Worm (Caenorhabditis elegans) whole organism, L3 larva: ENCODE data around the gene fcho-1.

Experiments used
- R02D3.7 ChIP-seq: fragments of 150-350 bp; optimal IDR thresholded peaks from 2 replicates; lab custom pipeline; 2014; ENCODE audit warnings: missing biosample characterization, missing genetic modification characterization
- ama-1 ChIP-seq: fragments of 150-350 bp; optimal IDR thresholded peaks from 2 replicates; lab custom pipeline; 2018
- ceh-16 ChIP-seq: sonication (generic microtip); optimal IDR thresholded peaks from 2 replicates; lab custom pipeline; 2017; ENCODE audit warnings: missing biosample characterization, missing genetic modification characterization
- ceh-28 ChIP-seq: fragments of 150-350 bp; optimal IDR thresholded peaks from 2 replicates; lab custom pipeline; 2014; ENCODE audit warnings: missing biosample characterization, missing genetic modification reagents, missing genetic modification characterization
- ceh-82 ChIP-seq: fragments of 150-350 bp; optimal IDR thresholded peaks from 2 replicates; lab custom pipeline; 2014; ENCODE audit warnings: missing biosample characterization, missing genetic modification characterization
- ceh-9 ChIP-seq: sonication (generic microtip); optimal IDR thresholded peaks from 2 replicates; lab custom pipeline; 2018; ENCODE audit warnings: missing biosample characterization, missing genetic modification characterization
- daf-12 ChIP-seq: fragments of 150-350 bp; optimal IDR thresholded peaks from 2 replicates; lab custom pipeline; 2014; ENCODE audit warnings: missing biosample characterization, missing genetic modification reagents, missing genetic modification characterization
- egl-27 ChIP-seq: sonication (generic microtip); optimal IDR thresholded peaks from 4 replicates; lab custom pipeline; 2017; ENCODE audit warnings: missing biosample characterization, missing genetic modification reagents, missing genetic modification characterization
- egl-5 ChIP-seq: fragments of 150-350 bp; optimal IDR thresholded peaks from 2 replicates; lab custom pipeline; 2017; ENCODE audit warnings: missing biosample characterization, missing genetic modification reagents, missing genetic modification characterization, inconsistent platforms
- elt-2 ChIP-seq: sonication (generic microtip); optimal IDR thresholded peaks from 2 replicates; lab custom pipeline; 2016; ENCODE audit warnings: missing genetic modification reagents, mild to moderate bottlenecking, missing genetic modification characterization, missing compliant biosample characterization
- elt-3 ChIP-seq, 3 experiments: fragments of 150-350 bp in 1 of 3; sonication (generic microtip) in 2 of 3; optimal IDR thresholded peaks; 2 replicates in 2 of 3; 4 replicates in 1 of 3; lab custom pipeline; 2014 to 2017; ENCODE audit warnings: missing biosample characterization in 3 of 3, missing genetic modification characterization in 3 of 3
- eor-1 ChIP-seq, 2 experiments: fragments of 150-350 bp; optimal IDR thresholded peaks; 2 replicates each; lab custom pipeline; 2014 to 2018; ENCODE audit warnings: missing biosample characterization in 2 of 2, missing genetic modification characterization in 2 of 2
- hmg-11 ChIP-seq: sonication (generic microtip); optimal IDR thresholded peaks from 2 replicates; lab custom pipeline; 2016; ENCODE audit warnings: missing genetic modification characterization, missing compliant biosample characterization
- jun-1 ChIP-seq: fragments of 150-350 bp; optimal IDR thresholded peaks from 2 replicates; lab custom pipeline; 2014; ENCODE audit warnings: missing biosample characterization, missing genetic modification reagents, missing genetic modification characterization
- lin-15B ChIP-seq: fragments of 150-350 bp; optimal IDR thresholded peaks from 2 replicates; lab custom pipeline; 2014; ENCODE audit warnings: missing biosample characterization, missing genetic modification characterization
- lin-39 ChIP-seq: fragments of 150-350 bp; optimal IDR thresholded peaks from 2 replicates; lab custom pipeline; 2018; ENCODE audit warnings: missing biosample characterization, missing genetic modification reagents, missing genetic modification characterization
- lsy-12 ChIP-seq: sonication (generic microtip); optimal IDR thresholded peaks from 2 replicates; lab custom pipeline; 2016; ENCODE audit warnings: mild to moderate bottlenecking, missing genetic modification characterization, missing compliant biosample characterization
- mdl-1 ChIP-seq: fragments of 150-350 bp; optimal IDR thresholded peaks from 2 replicates; lab custom pipeline; 2014; ENCODE audit warnings: missing biosample characterization, missing genetic modification characterization
- mml-1 ChIP-seq: fragments of 150-350 bp; sonication (generic microtip); optimal IDR thresholded peaks from 3 replicates; lab custom pipeline; 2014; ENCODE audit warnings: missing biosample characterization, missing genetic modification characterization
- nfya-1 ChIP-seq: sonication (generic microtip); optimal IDR thresholded peaks from 2 replicates; lab custom pipeline; 2017; ENCODE audit warnings: missing genetic modification characterization, mild to moderate bottlenecking, missing compliant biosample characterization, antibody characterized with exemption, moderate library complexity; ENCODE audit not compliant: insufficient read depth
- nhr-11 ChIP-seq: fragments of 150-350 bp; optimal IDR thresholded peaks from 2 replicates; lab custom pipeline; 2014; ENCODE audit warnings: missing biosample characterization, missing genetic modification characterization
- nhr-12 ChIP-seq: fragments of 150-350 bp; optimal IDR thresholded peaks from 2 replicates; lab custom pipeline; 2014; ENCODE audit warnings: missing biosample characterization, missing genetic modification characterization
- nhr-23 ChIP-seq: fragments of 150-350 bp; optimal IDR thresholded peaks from 2 replicates; lab custom pipeline; 2014; ENCODE audit warnings: missing biosample characterization, missing genetic modification reagents, missing genetic modification characterization
- nhr-237 ChIP-seq: fragments of 150-350 bp; optimal IDR thresholded peaks from 2 replicates; lab custom pipeline; 2014; ENCODE audit warnings: missing biosample characterization, missing genetic modification characterization
- nhr-43 ChIP-seq: sonication (generic microtip); optimal IDR thresholded peaks from 2 replicates; lab custom pipeline; 2016; ENCODE audit warnings: mild to moderate bottlenecking, missing genetic modification characterization, missing compliant biosample characterization; ENCODE audit not compliant: poor library complexity, severe bottlenecking
- nhr-67 ChIP-seq: fragments of 150-350 bp; optimal IDR thresholded peaks from 2 replicates; lab custom pipeline; 2014; ENCODE audit warnings: missing biosample characterization, missing genetic modification characterization
- nhr-77 ChIP-seq: fragments of 150-350 bp; optimal IDR thresholded peaks from 2 replicates; lab custom pipeline; 2014; ENCODE audit warnings: missing biosample characterization, missing genetic modification characterization
- pha-4 ChIP-seq: fragments of 150-350 bp; optimal IDR thresholded peaks from 2 replicates; lab custom pipeline; 2014; ENCODE audit warnings: missing biosample characterization, missing genetic modification reagents, missing genetic modification characterization
- pqm-1 ChIP-seq: fragments of 150-350 bp; optimal IDR thresholded peaks from 2 replicates; lab custom pipeline; 2017; ENCODE audit warnings: missing biosample characterization, missing genetic modification characterization, inconsistent platforms
- skn-1 ChIP-seq: fragments of 150-350 bp; optimal IDR thresholded peaks from 2 replicates; lab custom pipeline; 2014; ENCODE audit warnings: missing biosample characterization, missing genetic modification characterization
- snpc-4 ChIP-seq: fragments of 150-350 bp; optimal IDR thresholded peaks from 2 replicates; lab custom pipeline; 2014; ENCODE audit warnings: missing biosample characterization, missing genetic modification characterization
- tbx-2 ChIP-seq: sonication (generic microtip); optimal IDR thresholded peaks from 2 replicates; lab custom pipeline; 2016; ENCODE audit warnings: mild to moderate bottlenecking, missing genetic modification characterization, missing compliant biosample characterization
- unc-39 ChIP-seq: sonication (generic microtip); optimal IDR thresholded peaks from 4 replicates; lab custom pipeline; 2017; ENCODE audit warnings: missing biosample characterization, missing genetic modification characterization
- unc-62 ChIP-seq: fragments of 150-350 bp; sonication (generic microtip); optimal IDR thresholded peaks from 4 replicates; lab custom pipeline; 2014; ENCODE audit warnings: missing biosample characterization, missing genetic modification reagents, missing genetic modification characterization
- zag-1 ChIP-seq: fragments of 150-350 bp; optimal IDR thresholded peaks from 2 replicates; lab custom pipeline; 2014; ENCODE audit warnings: missing biosample characterization, missing genetic modification characterization
- ztf-11 ChIP-seq: fragments of 150-350 bp; optimal IDR thresholded peaks from 2 replicates; lab custom pipeline; 2014; ENCODE audit warnings: missing biosample characterization, missing genetic modification characterization
- ztf-4 ChIP-seq: fragments of 150-350 bp; optimal IDR thresholded peaks from 2 replicates; lab custom pipeline; 2014; ENCODE audit warnings: missing biosample characterization, missing genetic modification characterization

fcho-1 gene

DNA sequence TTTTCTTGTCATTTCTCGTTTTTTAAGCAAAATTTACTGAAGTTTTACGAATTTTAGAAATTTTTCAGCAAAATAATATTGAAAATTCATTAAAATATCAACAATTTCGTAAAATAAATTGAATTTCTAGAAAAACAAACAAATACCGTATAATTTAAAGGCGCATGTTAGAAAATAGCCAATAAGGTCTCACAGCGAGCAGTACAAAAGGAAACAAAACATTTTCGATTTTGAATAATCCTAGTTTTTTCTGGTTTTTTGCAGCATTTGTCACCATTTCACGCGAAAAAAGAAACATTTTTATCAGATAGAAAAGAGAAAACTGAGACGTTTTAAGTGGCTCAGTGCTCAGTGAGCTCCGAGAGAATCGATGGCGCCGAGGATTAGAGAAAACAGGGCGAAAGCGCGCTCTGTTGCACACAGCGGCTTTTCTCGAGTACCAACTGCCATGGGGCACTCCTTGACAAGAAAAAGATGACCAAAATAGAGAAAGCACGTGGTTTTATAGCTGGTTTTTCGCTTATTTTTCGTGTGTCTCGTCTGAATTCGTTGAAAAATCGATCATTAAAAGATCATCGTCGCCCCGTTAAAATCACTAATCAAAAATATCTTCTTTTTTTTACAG, at the start of gene fcho-1, which contains the start of gene alh-6:
TSS of gene fcho-1 (plus strand) at position 624 of the 625 bp plus-strand sequence.
TSS of gene alh-6 (minus strand) at position 242 of the 625 bp plus-strand sequence.
- TF ChIP-seq unc-39 (no peak), pha-4 (tag; lab: Kevin White, UChicago) (peak; percentile 42), eor-1 (tag; optimal IDR thresholded peaks at IDR 0.05; lab: Kevin White, UChicago) (no peak), nhr-43 (tag; lab: Kevin White, UChicago) (no peak), nhr-77 (tag; lab: Kevin White, UChicago) (no peak), lin-39 (tag; lab: Kevin White, UChicago) (peak; percentile 58), ceh-28 (tag; lab: Kevin White, UChicago) (no peak), skn-1 (no peak), nhr-12 (tag; lab: Kevin White, UChicago) (no peak), lin-15B (tag; lab: Kevin White, UChicago) (peak; percentile 71), ceh-16 (tag; lab: Kevin White, UChicago) (no peak), ama-1 (lab: Kevin White, UChicago) (peak; percentile 6), nhr-67 (tag; lab: Kevin White, UChicago) (no peak), unc-62 (GFP tag; lab: Kevin White, UChicago) (no peak), hmg-11 (tag; lab: Kevin White, UChicago) (peak; percentile 14), nfya-1 (tag; lab: Kevin White, UChicago) (peak; percentile 46), lsy-12 (peak; percentile 13), ceh-82 (no peak), ceh-9 (tag; lab: Kevin White, UChicago) (no peak), zag-1 (no peak), elt-3 (tag; optimal IDR thresholded peaks at IDR 0.05; lab: Kevin White, UChicago) (no peak), elt-2 (tag; lab: Kevin White, UChicago) (no peak)

- TF ChIP-seq jun-1 (tag; lab: Kevin White, UChicago) (no peak), nhr-23 (no peak), nhr-67 (tag; lab: Kevin White, UChicago) (no peak), ztf-4 (tag; lab: Kevin White, UChicago) (no peak), ztf-11 (tag; lab: Kevin White, UChicago) (no peak), snpc-4 (tag; lab: Kevin White, UChicago) (no peak), lin-39 (tag; lab: Kevin White, UChicago) (no peak), egl-27 (tag; lab: Kevin White, UChicago) (no peak), elt-2 (tag; lab: Kevin White, UChicago) (no peak), hmg-11 (tag; lab: Kevin White, UChicago) (no peak), mdl-1 (no peak), unc-62 (GFP tag; lab: Kevin White, UChicago) (no peak)
These were observed 43.5 kb upstream of the fcho-1 start, which contains the start of gene oac-30 for ce11 chrII:1266790-1267189. TSS of gene oac-30 (minus strand) at chrII:1266890.

ce11 chrII:1271814-1272213, 38.5 kb upstream of the fcho-1 start, which contains the start of gene srw-66:
TSS of gene srw-66 (minus strand) at chrII:1271914.
- TF ChIP-seq lin-15B (tag; lab: Kevin White, UChicago) (no peak), elt-2 (tag; lab: Kevin White, UChicago) (no peak), ztf-4 (tag; lab: Kevin White, UChicago) (no peak), lsy-12 (no peak), nfya-1 (tag; lab: Kevin White, UChicago) (no peak), ceh-9 (tag; lab: Kevin White, UChicago) (no peak), nhr-12 (tag; lab: Kevin White, UChicago) (no peak), R02D3.7 (tag; lab: Kevin White, UChicago) (no peak), nhr-43 (tag; lab: Kevin White, UChicago) (no peak), nhr-67 (tag; lab: Kevin White, UChicago) (no peak), tbx-2 (tag; lab: Kevin White, UChicago) (no peak)

ce11 chrII:1275439-1275838, 34.9 kb upstream of the fcho-1 start, which contains the start of gene Y57G7A.5:
TSS of gene Y57G7A.5 (minus strand) at chrII:1275539.
- no peak for TF ChIP-seq hmg-11 (tag; lab: Kevin White, UChicago)
- TF ChIP-seq ceh-28 (tag; lab: Kevin White, UChicago), result peak; percentile 24

- TF ChIP-seq pha-4 (tag; lab: Kevin White, UChicago) (no peak), nhr-77 (tag; lab: Kevin White, UChicago) (no peak), R02D3.7 (tag; lab: Kevin White, UChicago) (no peak), egl-5 (tag; lab: Kevin White, UChicago) (no peak), daf-12 (tag; lab: Kevin White, UChicago) (no peak), ceh-9 (tag; lab: Kevin White, UChicago) (no peak), eor-1 (tag; optimal IDR thresholded peaks at IDR 0.05; lab: Kevin White, UChicago) (no peak), jun-1 (tag; lab: Kevin White, UChicago) (no peak), pqm-1 (tag; lab: Kevin White, UChicago) (no peak), skn-1 (no peak), ama-1 (lab: Kevin White, UChicago) (no peak), nhr-11 (tag; lab: Kevin White, UChicago) (no peak), mml-1 (tag; lab: Kevin White, UChicago) (no peak), nhr-237 (tag; lab: Kevin White, UChicago) (no peak), ceh-82 (no peak), egl-27 (tag; lab: Kevin White, UChicago) (no peak)
These were observed 33.5 kb upstream of the fcho-1 start, which contains the start of gene Y57G7A.11 for ce11 chrII:1276778-1277177. TSS of gene Y57G7A.11 (minus strand) at chrII:1276878.
